Fruit fly (Drosophila melanogaster): Measurements from ENCODE around the gene CG5783.

Gene CG5783

DNA sequence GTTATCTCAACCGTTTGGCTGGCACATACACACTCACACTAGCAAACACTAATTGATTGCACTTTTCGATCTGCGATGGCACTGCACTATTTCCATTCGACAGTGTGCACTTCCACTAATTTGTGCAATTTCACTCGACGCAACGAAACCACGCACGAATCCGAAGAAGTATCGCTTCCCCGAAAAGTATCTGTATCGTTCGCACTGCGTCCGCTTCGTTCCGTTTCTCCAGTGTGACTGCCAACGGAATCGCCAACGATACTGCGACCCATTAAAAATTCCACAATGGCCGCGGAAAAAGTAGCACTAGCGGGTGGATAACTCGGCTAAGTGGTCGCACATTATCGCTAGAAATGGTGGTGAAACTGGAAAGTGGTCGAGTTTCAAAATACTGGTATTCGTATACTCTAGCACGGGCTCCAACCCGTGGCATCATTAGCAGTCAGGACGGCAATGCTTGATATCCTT, 3.6 kb upstream of the CG5783 start, which contains the start of gene Socs36E (continued):
- TF ChIP-seq CG10209 (GFP tag; optimal IDR thresholded peaks at IDR 0.05) = no peak
- TF ChIP-seq bsh (GFP tag; optimal IDR thresholded peaks at IDR 0.05) = peak; percentile 10 to 19
- TF ChIP-seq CG5245 (GFP tag; optimal IDR thresholded peaks at IDR 0.05) = no peak
- 0 out of 2 replicates have a peak, but pooled peaks have one; percentile 19 for TF ChIP-seq CG5953 (GFP tag; IDR thresholded peaks at IDR 0.05)
- TF ChIP-seq CG9932 (GFP tag; IDR thresholded peaks at IDR 0.05) = peak; percentile 65
- TF ChIP-seq CG31365 (tag; optimal IDR thresholded peaks at IDR 0.05) = peak; percentile 44
- peak; percentile 36 for TF ChIP-seq disco-r (GFP tag; optimal IDR thresholded peaks at IDR 0.05)
- TF ChIP-seq Sry-δ (GFP tag; optimal IDR thresholded peaks at IDR 0.05) = peak; percentile 66
- peak; percentile 19 for TF ChIP-seq gcm2 (GFP tag; optimal IDR thresholded peaks at IDR 0.05)
- no peak for TF ChIP-seq YL-1 (GFP tag; optimal IDR thresholded peaks at IDR 0.05)
- TF ChIP-seq CG6765 (GFP tag; optimal IDR thresholded peaks at IDR 0.05) = no peak
- TF ChIP-seq Lhr (GFP tag; optimal IDR thresholded peaks at IDR 0.05) = peak; percentile 99
- peak; percentile 0 for TF ChIP-seq CG10979 (tag; optimal IDR thresholded peaks at IDR 0.05)
- no peak for TF ChIP-seq cato (GFP tag; optimal IDR thresholded peaks at IDR 0.05; ENCODE audit: borderline replicate concordance)
- TF ChIP-seq ash1 (GFP tag; optimal IDR thresholded peaks at IDR 0.05) = peak; percentile 50
- no peak for TF ChIP-seq gem (tag; optimal IDR thresholded peaks at IDR 0.05)
- TF ChIP-seq Side (GFP tag; optimal IDR thresholded peaks at IDR 0.05) = peak; percentile 9
- peak; percentile 93 for TF ChIP-seq CG33213 (GFP tag; optimal IDR thresholded peaks at IDR 0.05)
- no peak for TF ChIP-seq Oli (tag; optimal IDR thresholded peaks at IDR 0.05)
- TF ChIP-seq Hmx (GFP tag; optimal IDR thresholded peaks at IDR 0.05) = no peak
- peak; percentile 72; the same call in 2 of the 3 replicates for TF ChIP-seq z (GFP tag; IDR thresholded peaks at IDR 0.05)
- no peak for TF ChIP-seq cwo (GFP tag; optimal IDR thresholded peaks at IDR 0.05)
- TF ChIP-seq CG7963 (GFP tag; IDR thresholded peaks at IDR 0.05; ENCODE audit: partially characterized antibody) = 0 out of 3 replicates have a peak, but pooled peaks have one; percentile 14
- peak; percentile 26 for TF ChIP-seq CG9609 (GFP tag; optimal IDR thresholded peaks at IDR 0.05)
- TF ChIP-seq CG4360 (GFP tag; IDR thresholded peaks at IDR 0.05) = 0 out of 2 replicates have a peak, but pooled peaks have one; percentile 40
- peak; percentile 8 for TF ChIP-seq CG18764 (GFP tag; optimal IDR thresholded peaks at IDR 0.05)
- peak; percentile 70 for TF ChIP-seq BEAF-32 (GFP tag; optimal IDR thresholded peaks at IDR 0.05)
- peak; percentile 64 for TF ChIP-seq Dbx (GFP tag; IDR thresholded peaks at IDR 0.05)
- peak; percentile 24 for TF ChIP-seq emc (GFP tag; optimal IDR thresholded peaks at IDR 0.05)
- no peak for TF ChIP-seq pros (GFP tag; optimal IDR thresholded peaks at IDR 0.05)
- TF ChIP-seq Nf-YB (GFP tag; optimal IDR thresholded peaks at IDR 0.05) = peak; percentile 43
- peak; percentile 59 for TF ChIP-seq sens (GFP tag)
- TF ChIP-seq CG32772 (GFP tag; IDR thresholded peaks at IDR 0.05) = no peak

DNA sequence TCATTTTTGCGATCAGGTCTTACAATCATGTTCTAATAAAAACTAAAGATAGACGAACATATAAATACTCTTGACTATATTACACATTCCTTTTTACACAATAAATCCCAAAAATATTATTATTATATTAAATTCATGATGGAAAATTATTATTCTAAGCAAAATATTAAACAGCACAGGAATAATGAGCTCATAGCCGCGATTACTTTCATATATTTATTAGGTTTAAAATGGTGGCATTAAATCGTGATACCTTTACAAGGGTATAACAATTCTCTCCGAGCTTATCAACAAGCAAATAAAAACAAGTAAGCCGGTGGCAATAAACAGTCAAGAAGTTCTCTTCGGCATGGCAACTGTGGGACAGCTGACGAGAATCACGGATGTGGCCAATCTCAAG, 2.8 kb upstream of the CG5783 start, which contains the start of gene CG17681:
CG17681 (plus strand) TSS at position 56 of the 400 bp plus-strand sequence.
- TF ChIP-seq CG7963 (GFP tag; IDR thresholded peaks at IDR 0.05; ENCODE audit: partially characterized antibody) (no peak), seq (GFP tag; IDR thresholded peaks at IDR 0.05) (peak; percentile 19; the same call in 1 of the 2 replicates), Lpt (GFP tag; optimal IDR thresholded peaks at IDR 0.05) (no peak), CG15073 (GFP tag; optimal IDR thresholded peaks at IDR 0.05) (no peak), CG9727 (GFP tag; optimal IDR thresholded peaks at IDR 0.05) (peak; percentile 27), D19A (tag; optimal IDR thresholded peaks at IDR 0.05) (peak; percentile 95), corto (GFP tag; optimal IDR thresholded peaks at IDR 0.05) (peak; percentile 10), CG1529 (GFP tag; optimal IDR thresholded peaks at IDR 0.05) (no peak), Eip74EF (GFP tag; optimal IDR thresholded peaks at IDR 0.05) (peak in 1 of 2 experiments; percentile 3), PHDP (tag; optimal IDR thresholded peaks at IDR 0.05) (peak; percentile 7), nmo (GFP tag; optimal IDR thresholded peaks at IDR 0.05) (peak; percentile 19), lmd (GFP tag; IDR thresholded peaks at IDR 0.05) (no peak), CoRest (tag; optimal IDR thresholded peaks at IDR 0.05) (peak; percentile 12), sim (GFP tag; IDR thresholded peaks at IDR 0.05) (0 out of 2 replicates have a peak, but pooled peaks have one; percentile 10), CG10147 (GFP tag; optimal IDR thresholded peaks at IDR 0.05) (peak; percentile 49), chinmo (GFP tag; IDR thresholded peaks at IDR 0.05; ENCODE audit: partially characterized antibody) (no peak), bcd (GFP tag; optimal IDR thresholded peaks at IDR 0.05) (no peak), CG7786 (GFP tag; optimal IDR thresholded peaks at IDR 0.05) (no peak), dmrt11E (tag; optimal IDR thresholded peaks at IDR 0.05) (no peak)

Data from whole organism, embryonic.